Worm (Caenorhabditis elegans) whole organism, L1 larva: ENCODE data around the gene cdkr-3.
A peak's percentile ranks its signal among the peaks of the same experiment; 100 is the strongest.

Source experiments
- F16B12.6 ChIP-seq: fragments of 150-350 bp; optimal IDR thresholded peaks from 2 replicates; lab custom pipeline; 2014; ENCODE audit warnings: missing biosample characterization, missing genetic modification characterization
- Y116A8C.19 ChIP-seq: sonication (generic microtip); optimal IDR thresholded peaks from 2 replicates; lab custom pipeline; 2016; ENCODE audit warnings: missing compliant biosample characterization, missing genetic modification characterization, borderline replicate concordance
- aly-2 ChIP-seq: fragments of 150-350 bp; optimal IDR thresholded peaks from 2 replicates; lab custom pipeline; 2014; ENCODE audit warnings: missing biosample characterization, missing genetic modification characterization
- blmp-1 ChIP-seq: fragments of 150-350 bp; optimal IDR thresholded peaks from 2 replicates; lab custom pipeline; 2014; ENCODE audit warnings: missing biosample characterization, missing genetic modification characterization
- ceh-63 ChIP-seq: fragments of 200-800 bp; sonication (Bioruptor generic); optimal IDR thresholded peaks from 2 replicates; lab custom pipeline; 2018; ENCODE audit warnings: mild to moderate bottlenecking, missing genetic modification characterization, missing compliant biosample characterization
- ceh-8 ChIP-seq: fragments of 200-800 bp; sonication (Bioruptor generic); optimal IDR thresholded peaks from 2 replicates; lab custom pipeline; 2018; ENCODE audit warnings: mild to moderate bottlenecking, missing genetic modification characterization, moderate library complexity, missing compliant biosample characterization
- ceh-82 ChIP-seq, 3 experiments: fragments of 150-350 bp in 1 of 3; sonication (generic microtip) in 2 of 3; optimal IDR thresholded peaks; 2 replicates each; lab custom pipeline; 2014 to 2017; ENCODE audit warnings: missing biosample characterization in 3 of 3, missing genetic modification characterization in 3 of 3
- ceh-90 ChIP-seq: sonication (generic microtip); optimal IDR thresholded peaks from 2 replicates; lab custom pipeline; 2016; ENCODE audit warnings: missing genetic modification characterization, missing compliant biosample characterization
- ces-1 ChIP-seq: fragments of 150-350 bp; optimal IDR thresholded peaks from 2 replicates; lab custom pipeline; 2014; ENCODE audit warnings: missing biosample characterization, missing genetic modification reagents, missing genetic modification characterization
- efl-1 ChIP-seq, 4 experiments: fragments of 150-350 bp; optimal IDR thresholded peaks in 3 of 4; peaks in 1 of 4; 1 replicate in 1 of 4; 2 replicates in 3 of 4; lab custom pipeline; 2014; ENCODE audit warnings: missing biosample characterization in 2 of 4, missing genetic modification characterization in 2 of 4, missing genetic modification reagents in 2 of 4
- efl-3 ChIP-seq: fragments of 200-800 bp; sonication (Bioruptor generic); optimal IDR thresholded peaks from 2 replicates; lab custom pipeline; 2018; ENCODE audit warnings: mild to moderate bottlenecking, missing genetic modification characterization, missing compliant biosample characterization
- egl-13 ChIP-seq: sonication (generic microtip); optimal IDR thresholded peaks from 2 replicates; lab custom pipeline; 2016; ENCODE audit warnings: missing genotype, missing genetic modification reagents, missing genetic modification characterization, missing compliant biosample characterization
- elt-2 ChIP-seq: sonication (generic microtip); optimal IDR thresholded peaks from 2 replicates; lab custom pipeline; 2016; ENCODE audit warnings: missing genetic modification characterization, mild to moderate bottlenecking, inconsistent platforms, missing compliant biosample characterization, missing genetic modification reagents
- elt-3 ChIP-seq, 6 experiments: fragments of 150-350 bp in 1 of 6; sonication (generic microtip); optimal IDR thresholded peaks; 2 replicates each; lab custom pipeline; 2017 to 2018; ENCODE audit warnings: missing biosample characterization in 6 of 6, missing genetic modification characterization in 6 of 6, inconsistent platforms in 1 of 6
- fkh-8 ChIP-seq: sonication (generic microtip); optimal IDR thresholded peaks from 2 replicates; lab custom pipeline; 2016; ENCODE audit warnings: mild to moderate bottlenecking, missing genetic modification characterization, missing compliant biosample characterization
- fos-1 ChIP-seq: fragments of 150-350 bp; optimal IDR thresholded peaks from 2 replicates; lab custom pipeline; 2014; ENCODE audit warnings: missing biosample characterization, missing genetic modification characterization
- hlh-4 ChIP-seq: sonication (generic microtip); optimal IDR thresholded peaks from 2 replicates; lab custom pipeline; 2016; ENCODE audit warnings: mild to moderate bottlenecking, missing genetic modification characterization, missing compliant biosample characterization
- isw-1 ChIP-seq: fragments of 200-800 bp; sonication (Bioruptor generic); IDR thresholded peaks from 2 replicates; pipeline ENCODE4 v1.3.6; 2022; ENCODE audit warnings: missing genetic modification characterization, missing compliant biosample characterization
- jun-1 ChIP-seq: fragments of 150-350 bp; optimal IDR thresholded peaks from 2 replicates; lab custom pipeline; 2014; ENCODE audit warnings: missing biosample characterization, missing genetic modification reagents, missing genetic modification characterization
- lin-13 ChIP-seq: fragments of 150-350 bp; optimal IDR thresholded peaks from 2 replicates; lab custom pipeline; 2014; ENCODE audit warnings: missing biosample characterization, missing genetic modification reagents, missing genetic modification characterization
- lir-3 ChIP-seq: sonication (generic microtip); optimal IDR thresholded peaks from 2 replicates; lab custom pipeline; 2016; ENCODE audit warnings: mild to moderate bottlenecking, missing genetic modification characterization, moderate library complexity, missing compliant biosample characterization; ENCODE audit not compliant: poor library complexity
- lsy-2 ChIP-seq, 2 experiments: fragments of 150-350 bp; optimal IDR thresholded peaks; 2 replicates each; lab custom pipeline; 2014; ENCODE audit warnings: missing biosample characterization in 2 of 2, missing genetic modification characterization in 2 of 2
- mab-9 ChIP-seq: fragments of 200-800 bp; sonication (Bioruptor generic); IDR thresholded peaks from 2 replicates; pipeline ENCODE4 v1.3.6; 2022; ENCODE audit warnings: missing genetic modification reagents, missing genetic modification characterization, missing compliant biosample characterization
- mdl-1 ChIP-seq, 2 experiments: fragments of 150-350 bp; optimal IDR thresholded peaks; 2 replicates each; lab custom pipeline; 2014 to 2017; ENCODE audit warnings: missing biosample characterization in 2 of 2, missing genetic modification characterization in 2 of 2, inconsistent platforms in 1 of 2
- mef-2 ChIP-seq: fragments of 150-350 bp; optimal IDR thresholded peaks from 2 replicates; lab custom pipeline; 2014; ENCODE audit warnings: missing biosample characterization, missing genetic modification characterization
- mep-1 ChIP-seq: fragments of 150-350 bp; optimal IDR thresholded peaks from 2 replicates; lab custom pipeline; 2014; ENCODE audit warnings: missing biosample characterization, missing genetic modification characterization
- nhr-12 ChIP-seq: sonication (generic microtip); optimal IDR thresholded peaks from 2 replicates; lab custom pipeline; 2017; ENCODE audit warnings: missing biosample characterization, missing genetic modification characterization
- nhr-237 ChIP-seq: fragments of 150-350 bp; optimal IDR thresholded peaks from 2 replicates; lab custom pipeline; 2014; ENCODE audit warnings: missing biosample characterization, missing genetic modification characterization
- nhr-28 ChIP-seq: fragments of 150-350 bp; optimal IDR thresholded peaks from 2 replicates; lab custom pipeline; 2014; ENCODE audit warnings: missing biosample characterization, missing genetic modification characterization
- nhr-47 ChIP-seq: sonication (generic microtip); optimal IDR thresholded peaks from 2 replicates; lab custom pipeline; 2016; ENCODE audit warnings: mild to moderate bottlenecking, missing genetic modification characterization, moderate library complexity, missing compliant biosample characterization
- nhr-71 ChIP-seq: sonication (generic microtip); optimal IDR thresholded peaks from 2 replicates; lab custom pipeline; 2016; ENCODE audit warnings: mild to moderate bottlenecking, missing genetic modification characterization, moderate library complexity, missing compliant biosample characterization
- nhr-76 ChIP-seq: sonication (generic microtip); optimal IDR thresholded peaks from 2 replicates; lab custom pipeline; 2017; ENCODE audit warnings: missing biosample characterization, missing genetic modification characterization
- nhr-77 ChIP-seq: fragments of 150-350 bp; optimal IDR thresholded peaks from 2 replicates; lab custom pipeline; 2014; ENCODE audit warnings: missing biosample characterization, missing genetic modification characterization
- nhr-84 ChIP-seq: sonication (generic microtip); optimal IDR thresholded peaks from 2 replicates; lab custom pipeline; 2017; ENCODE audit warnings: missing biosample characterization, missing genetic modification characterization
- nhr-85 ChIP-seq: sonication (generic microtip); peaks from one replicate; lab custom pipeline; 2016; ENCODE audit warnings: missing genetic modification characterization, inconsistent platforms, missing compliant biosample characterization
- nhr-90 ChIP-seq: sonication (generic microtip); optimal IDR thresholded peaks from 2 replicates; lab custom pipeline; 2016; ENCODE audit warnings: mild to moderate bottlenecking, missing genetic modification characterization, missing compliant biosample characterization; ENCODE audit not compliant: poor library complexity
- pqm-1 ChIP-seq: sonication (generic microtip); optimal IDR thresholded peaks from 3 replicates; lab custom pipeline; 2017; ENCODE audit warnings: missing biosample characterization, missing genetic modification characterization
- rnt-1 ChIP-seq: sonication (generic microtip); optimal IDR thresholded peaks from 2 replicates; lab custom pipeline; 2016; ENCODE audit warnings: mild to moderate bottlenecking, missing genetic modification characterization, moderate library complexity, missing compliant biosample characterization
- skn-1 ChIP-seq: fragments of 150-350 bp; optimal IDR thresholded peaks from 2 replicates; lab custom pipeline; 2014; ENCODE audit warnings: missing biosample characterization, missing genetic modification characterization
- snpc-4 ChIP-seq: fragments of 150-350 bp; optimal IDR thresholded peaks from 2 replicates; lab custom pipeline; 2014; ENCODE audit warnings: missing biosample characterization, missing genetic modification characterization
- sptf-1 ChIP-seq: fragments of 150-350 bp; optimal IDR thresholded peaks from 2 replicates; lab custom pipeline; 2014; ENCODE audit warnings: missing biosample characterization, missing genetic modification characterization
- sup-37 ChIP-seq: fragments of 200-800 bp; sonication (Bioruptor generic); optimal IDR thresholded peaks from 2 replicates; lab custom pipeline; 2018; ENCODE audit warnings: mild to moderate bottlenecking, missing genetic modification characterization, missing compliant biosample characterization
- swsn-7 ChIP-seq: sonication (generic microtip); optimal IDR thresholded peaks from 2 replicates; lab custom pipeline; 2016; ENCODE audit warnings: missing genetic modification characterization, missing compliant biosample characterization
- tbx-2 ChIP-seq: sonication (generic microtip); optimal IDR thresholded peaks from 2 replicates; lab custom pipeline; 2016; ENCODE audit warnings: missing genetic modification characterization, missing compliant biosample characterization
- tlp-1 ChIP-seq: fragments of 150-350 bp; optimal IDR thresholded peaks from 2 replicates; lab custom pipeline; 2014; ENCODE audit warnings: missing biosample characterization, missing genetic modification characterization
- unc-130 ChIP-seq: fragments of 150-350 bp; optimal IDR thresholded peaks from 2 replicates; lab custom pipeline; 2017; ENCODE audit warnings: missing biosample characterization, missing genetic modification characterization, inconsistent platforms
- unc-30 ChIP-seq: sonication (generic microtip); optimal IDR thresholded peaks from 2 replicates; lab custom pipeline; 2017; ENCODE audit warnings: missing biosample characterization, missing genetic modification characterization
- unc-62 ChIP-seq: fragments of 150-350 bp; optimal IDR thresholded peaks from 2 replicates; lab custom pipeline; 2014; ENCODE audit warnings: missing biosample characterization, missing genetic modification reagents, missing genetic modification characterization
- unc-86 ChIP-seq: sonication (generic microtip); optimal IDR thresholded peaks from 2 replicates; lab custom pipeline; 2016; ENCODE audit warnings: missing genetic modification characterization, missing compliant biosample characterization
- vab-15 ChIP-seq: sonication (generic microtip); optimal IDR thresholded peaks from 2 replicates; lab custom pipeline; 2017; ENCODE audit warnings: missing genotype, mild to moderate bottlenecking, missing genetic modification characterization, missing compliant biosample characterization
- xbp-1 ChIP-seq: sonication (generic microtip); optimal IDR thresholded peaks from 2 replicates; lab custom pipeline; 2016; ENCODE audit warnings: missing genetic modification characterization, missing compliant biosample characterization
- zag-1 ChIP-seq: fragments of 150-350 bp; optimal IDR thresholded peaks from 2 replicates; lab custom pipeline; 2014; ENCODE audit warnings: missing biosample characterization, missing genetic modification characterization
- ztf-11 ChIP-seq, 2 experiments: sonication (generic microtip); optimal IDR thresholded peaks; 2 replicates each; lab custom pipeline; 2016 to 2017; ENCODE audit warnings: missing genetic modification characterization in 2 of 2, missing biosample characterization in 1 of 2, missing compliant biosample characterization in 1 of 2
- ztf-4 ChIP-seq: fragments of 150-350 bp; optimal IDR thresholded peaks from 2 replicates; lab custom pipeline; 2014; ENCODE audit warnings: missing biosample characterization, missing genetic modification characterization

The cdkr-3 gene

DNA sequence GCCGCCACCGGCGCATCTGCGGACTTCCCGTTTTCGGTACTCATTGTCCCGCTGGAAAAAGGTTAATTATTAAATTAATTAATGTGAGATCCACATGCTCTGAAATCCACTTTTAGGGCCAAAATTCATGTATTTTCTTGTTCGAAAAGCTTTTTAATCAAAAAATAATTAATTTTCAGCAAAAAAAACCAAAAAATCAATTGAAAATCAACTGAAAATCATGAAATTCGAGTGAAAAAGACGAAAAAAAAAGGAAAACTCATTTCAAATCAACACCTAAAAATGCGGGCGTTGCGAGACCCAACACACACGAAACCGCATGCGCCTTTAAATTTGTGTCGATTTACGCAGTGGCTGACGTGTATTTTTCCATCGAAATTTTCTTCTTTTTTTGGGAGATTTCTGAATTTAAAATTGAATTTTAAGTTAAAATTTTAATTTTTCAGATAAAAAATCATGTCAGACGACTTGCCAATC is at the start of gene cdkr-3, which contains the start of gene prmt-1:
TSS of gene cdkr-3 (plus strand) at position 447 of the 477 bp plus-strand sequence.
TSS of gene prmt-1 (minus strand) at position 51 of the 477 bp plus-strand sequence.
- TF ChIP-seq unc-30 (tag; lab: Kevin White, UChicago) (no peak), ceh-63 (no peak), lin-13 (GFP tag; lab: Kevin White, UChicago) (peak; percentile 17), rnt-1 (tag; lab: Kevin White, UChicago) (peak; percentile 77), aly-2 (no peak), ceh-8 (GFP tag; lab: Kevin White, UChicago) (no peak), nhr-85 (tag; lab: Kevin White, UChicago) (peak; percentile 56), elt-2 (tag; lab: Kevin White, UChicago) (no peak), nhr-77 (tag; lab: Kevin White, UChicago) (no peak), isw-1 (GFP tag; lab: Robert Waterston, UW) (peak; percentile 10; the same call in 1 of the 2 replicates), mef-2 (tag; lab: Kevin White, UChicago) (no peak), ztf-4 (tag; lab: Kevin White, UChicago) (no peak), Y116A8C.19 (tag; lab: Kevin White, UChicago) (no peak), nhr-28 (no peak), pqm-1 (tag; lab: Kevin White, UChicago) (no peak), swsn-7 (peak; percentile 30), sup-37 (GFP tag; lab: Kevin White, UChicago) (no peak), mab-9 (GFP tag; lab: Robert Waterston, UW) (no peak), sptf-1 (no peak), ces-1 (GFP tag; lab: Kevin White, UChicago) (no peak), elt-3 (tag; optimal IDR thresholded peaks at IDR 0.05; lab: Kevin White, UChicago) (peak in 1 of 6 experiments; percentile 48), blmp-1 (tag; lab: Kevin White, UChicago) (peak; percentile 80), jun-1 (tag; lab: Kevin White, UChicago) (no peak), nhr-90 (tag; lab: Kevin White, UChicago) (no peak), lsy-2 (tag; optimal IDR thresholded peaks at IDR 0.05; lab: Kevin White, UChicago) (peak; percentile 42 to 82), mdl-1 (tag; optimal IDR thresholded peaks at IDR 0.05; lab: Kevin White, UChicago) (no peak), unc-62 (GFP tag; lab: Kevin White, UChicago) (no peak), tlp-1 (tag; lab: Kevin White, UChicago) (no peak), tbx-2 (tag; lab: Kevin White, UChicago) (peak; percentile 9), F16B12.6 (peak; percentile 32), vab-15 (tag; lab: Kevin White, UChicago) (no peak), fos-1 (no peak), nhr-84 (tag; lab: Kevin White, UChicago) (no peak), nhr-237 (no peak), unc-130 (tag; lab: Kevin White, UChicago) (peak; percentile 35), ceh-82 (tag; optimal IDR thresholded peaks at IDR 0.05; lab: Kevin White, UChicago) (peak; percentile 13 to 59 (median 52)), xbp-1 (tag; lab: Kevin White, UChicago) (peak; percentile 84), efl-1 (optimal IDR thresholded peaks at IDR 0.05; lab: Kevin White, UChicago) (peak; percentile 55 to 66), efl-1 (GFP tag; optimal IDR thresholded peaks at IDR 0.05 in 1 of 2; lab: Kevin White, UChicago) (peak; percentile 62 to 80), zag-1 (tag; lab: Kevin White, UChicago) (no peak), nhr-47 (tag; lab: Kevin White, UChicago) (peak; percentile 41), efl-3 (GFP tag; lab: Kevin White, UChicago) (no peak), egl-13 (tag; lab: Kevin White, UChicago) (no peak), nhr-12 (tag; lab: Kevin White, UChicago) (no peak), ztf-11 (tag; optimal IDR thresholded peaks at IDR 0.05; lab: Kevin White, UChicago) (no peak), ceh-90 (no peak), lir-3 (tag; lab: Kevin White, UChicago) (no peak), nhr-71 (tag; lab: Kevin White, UChicago) (peak; percentile 52), nhr-76 (tag; lab: Kevin White, UChicago) (no peak), skn-1 (tag; lab: Kevin White, UChicago) (peak; percentile 59), mep-1 (tag; lab: Kevin White, UChicago) (peak; percentile 46), hlh-4 (tag; lab: Kevin White, UChicago) (no peak), unc-86 (no peak), snpc-4 (tag; lab: Kevin White, UChicago) (peak; percentile 4), fkh-8 (tag; lab: Kevin White, UChicago) (no peak)
